Worm (Caenorhabditis elegans) whole organism, young adult: ENCODE measurements around the gene taf-12.

ENCODE experiments used
- ccch-3 ChIP-seq: fragments of 200-800 bp; sonication (Bioruptor generic); optimal IDR thresholded peaks from 2 replicates; lab custom pipeline; 2018; ENCODE audit warnings: mild to moderate bottlenecking, missing genetic modification characterization, missing compliant biosample characterization
- ceh-27 ChIP-seq: fragments of 200-800 bp; sonication (Bioruptor generic); optimal IDR thresholded peaks from 2 replicates; lab custom pipeline; 2018; ENCODE audit warnings: mild to moderate bottlenecking, missing genetic modification characterization, moderate library complexity, missing compliant biosample characterization
- efl-1 ChIP-seq: fragments of 150-350 bp; optimal IDR thresholded peaks from 2 replicates; lab custom pipeline; 2014; ENCODE audit warnings: missing biosample characterization, missing genetic modification reagents, missing genetic modification characterization
- him-1 ChIP-seq: sonication (generic microtip); optimal IDR thresholded peaks from 2 replicates; lab custom pipeline; 2016; ENCODE audit warnings: missing genotype, missing genetic modification reagents, missing genetic modification characterization, missing compliant biosample characterization
- lin-40 ChIP-seq: sonication (generic microtip); optimal IDR thresholded peaks from 2 replicates; lab custom pipeline; 2016; ENCODE audit warnings: missing genetic modification characterization, mild to moderate bottlenecking, missing compliant biosample characterization, missing genotype, missing genetic modification reagents
- ztf-6 ChIP-seq: fragments of 200-800 bp; sonication (Bioruptor generic); IDR thresholded peaks from 2 replicates; pipeline ENCODE4 v1.3.6; 2022; ENCODE audit warnings: missing genetic modification reagents, missing genetic modification characterization, missing compliant biosample characterization

Gene taf-12

DNA sequence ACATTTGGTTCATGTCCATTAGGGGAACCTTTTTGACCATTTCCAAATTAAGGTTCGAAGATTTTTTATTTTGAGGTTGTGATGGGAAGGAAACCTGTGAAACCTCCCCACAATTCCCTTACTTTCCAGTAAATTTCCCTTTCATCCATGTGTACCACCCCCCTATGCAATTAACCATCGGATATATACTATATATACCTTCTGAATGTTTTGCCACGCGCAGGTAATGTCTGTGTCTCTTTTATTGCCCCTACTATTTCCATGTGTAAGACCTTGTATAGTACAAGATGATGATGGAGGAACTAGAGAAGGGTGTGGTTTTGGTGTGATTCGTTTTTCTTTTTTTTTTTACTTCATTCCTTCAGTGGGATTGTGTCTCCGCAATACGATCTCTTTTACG is 54.4 kb downstream of the taf-12 start:
- TF ChIP-seq ceh-27: no peak
- TF ChIP-seq efl-1 (GFP tag; lab: Kevin White, UChicago): no peak
- TF ChIP-seq lin-40 (tag; lab: Kevin White, UChicago): peak; percentile 7
- TF ChIP-seq ccch-3 (GFP tag; lab: Kevin White, UChicago): no peak
- no peak for TF ChIP-seq ztf-6 (GFP tag; lab: Robert Waterston, UW)
- no peak for TF ChIP-seq him-1 (tag; lab: Kevin White, UChicago)
